Worm (Caenorhabditis elegans) whole organism, L3 larva: ENCODE results near the gene daf-14.

Source experiments
- ZK546.5 ChIP-seq: sonication (generic microtip); optimal IDR thresholded peaks from 2 replicates; lab custom pipeline; 2017; ENCODE audit warnings: missing biosample characterization, missing genetic modification characterization
- aly-2 ChIP-seq: fragments of 150-350 bp; optimal IDR thresholded peaks from 2 replicates; lab custom pipeline; 2014; ENCODE audit warnings: missing biosample characterization, missing genetic modification characterization
- ceh-16 ChIP-seq: sonication (generic microtip); optimal IDR thresholded peaks from 2 replicates; lab custom pipeline; 2017; ENCODE audit warnings: missing biosample characterization, missing genetic modification characterization
- eor-1 ChIP-seq, 2 experiments: fragments of 150-350 bp; optimal IDR thresholded peaks; 2 replicates each; lab custom pipeline; 2014 to 2018; ENCODE audit warnings: missing biosample characterization in 2 of 2, missing genetic modification characterization in 2 of 2
- fkh-10 ChIP-seq: sonication (generic microtip); optimal IDR thresholded peaks from 2 replicates; lab custom pipeline; 2017; ENCODE audit warnings: missing biosample characterization, missing genetic modification reagents, missing genetic modification characterization
- lin-39 ChIP-seq: fragments of 150-350 bp; optimal IDR thresholded peaks from 2 replicates; lab custom pipeline; 2018; ENCODE audit warnings: missing biosample characterization, missing genetic modification reagents, missing genetic modification characterization
- pqm-1 ChIP-seq: fragments of 150-350 bp; optimal IDR thresholded peaks from 2 replicates; lab custom pipeline; 2017; ENCODE audit warnings: missing biosample characterization, missing genetic modification characterization, inconsistent platforms
- skn-1 ChIP-seq: fragments of 150-350 bp; optimal IDR thresholded peaks from 2 replicates; lab custom pipeline; 2014; ENCODE audit warnings: missing biosample characterization, missing genetic modification characterization
- ztf-4 ChIP-seq: fragments of 150-350 bp; optimal IDR thresholded peaks from 2 replicates; lab custom pipeline; 2014; ENCODE audit warnings: missing biosample characterization, missing genetic modification characterization

DNA sequence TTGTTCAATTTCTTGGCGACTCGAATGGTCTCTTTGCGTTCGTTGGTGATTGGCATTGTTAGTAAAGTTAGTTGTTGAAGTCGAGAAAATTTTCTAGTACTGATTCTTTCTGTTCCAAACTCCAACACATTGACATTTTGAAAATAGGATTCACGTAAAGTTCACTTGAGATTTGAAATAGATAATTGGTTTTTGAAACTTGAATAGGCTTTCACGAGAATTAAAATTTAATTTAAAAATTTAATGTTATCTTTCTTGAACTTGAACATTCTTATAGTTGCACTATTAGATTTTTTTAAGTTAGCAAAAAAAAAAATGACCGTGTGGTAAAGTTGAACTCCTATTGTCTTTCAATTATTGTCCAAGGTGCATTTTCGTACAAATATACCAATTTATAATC, 43.6 kb downstream of the daf-14 start, which contains the start of gene R09E10.6:
- TF ChIP-seq fkh-10 (GFP tag; lab: Kevin White, UChicago): no peak
- TF ChIP-seq aly-2 (tag; lab: Kevin White, UChicago): no peak
- TF ChIP-seq ceh-16 (tag; lab: Kevin White, UChicago): no peak
- TF ChIP-seq ZK546.5 (tag; lab: Kevin White, UChicago): no peak
- no peak for TF ChIP-seq pqm-1 (tag; lab: Kevin White, UChicago)
- no peak for TF ChIP-seq ztf-4 (tag; lab: Kevin White, UChicago)
- no peak for TF ChIP-seq eor-1 (tag; optimal IDR thresholded peaks at IDR 0.05; lab: Kevin White, UChicago)
- no peak for TF ChIP-seq skn-1 (tag; lab: Kevin White, UChicago)
- no peak for TF ChIP-seq lin-39 (tag; lab: Kevin White, UChicago)
